Fruit fly (Drosophila melanogaster) whole organism, prepupa: ENCODE data around the gene bcd.

ENCODE experiments used
- CG10631 ChIP-seq: fragments of 200-800 bp; sonication (Bioruptor generic); optimal IDR thresholded peaks from 2 replicates; lab custom pipeline; 2016; ENCODE audit warnings: missing biosample characterization, missing genetic modification characterization
- CG10669 ChIP-seq: fragments of 200-800 bp; sonication (Bioruptor generic); optimal IDR thresholded peaks from 3 replicates; lab custom pipeline; 2018; ENCODE audit warnings: missing biosample characterization, mild to moderate bottlenecking, missing genetic modification characterization, moderate library complexity
- CG15336 ChIP-seq: fragments of 200-800 bp; sonication (Bioruptor generic); IDR thresholded peaks from 2 replicates; pipeline ENCODE4 v1.3.6; 2022; ENCODE audit warnings: missing biosample characterization, missing genetic modification characterization
- CG16779 ChIP-seq: fragments of 200-800 bp; sonication (Bioruptor generic); optimal IDR thresholded peaks from 3 replicates; lab custom pipeline; 2017; ENCODE audit warnings: missing biosample characterization, mild to moderate bottlenecking, missing genetic modification characterization
- CG3032 ChIP-seq: fragments of 200-800 bp; optimal IDR thresholded peaks from 2 replicates; lab custom pipeline; 2019; ENCODE audit warnings: missing biosample characterization, mild to moderate bottlenecking, missing genetic modification characterization, moderate library complexity
- CG32006 ChIP-seq: fragments of 200-800 bp; sonication (Bioruptor generic); optimal IDR thresholded peaks from 3 replicates; lab custom pipeline; 2017; ENCODE audit warnings: missing biosample characterization, mild to moderate bottlenecking, missing genetic modification characterization
- CG34406 ChIP-seq: fragments of 200-800 bp; sonication (Bioruptor generic); optimal IDR thresholded peaks from 3 replicates; lab custom pipeline; 2016; ENCODE audit warnings: missing biosample characterization, missing genetic modification characterization
- CG3919 ChIP-seq: fragments of 200-800 bp; sonication (Bioruptor generic); optimal IDR thresholded peaks from 3 replicates; lab custom pipeline; 2016; ENCODE audit warnings: missing biosample characterization, missing genetic modification characterization
- CG4318 ChIP-seq: fragments of 200-800 bp; sonication (Bioruptor generic); optimal IDR thresholded peaks from 3 replicates; lab custom pipeline; 2017; ENCODE audit warnings: missing biosample characterization, mild to moderate bottlenecking, missing genetic modification characterization
- CG6792 ChIP-seq: fragments of 200-800 bp; sonication (Bioruptor generic); optimal IDR thresholded peaks from 3 replicates; lab custom pipeline; 2016; ENCODE audit warnings: missing biosample characterization, missing genetic modification characterization
- CG6808 ChIP-seq: fragments of 200-800 bp; sonication (Bioruptor generic); optimal IDR thresholded peaks from 3 replicates; lab custom pipeline; 2017; ENCODE audit warnings: missing biosample characterization, missing genetic modification characterization, mild to moderate bottlenecking, moderate library complexity, missing genetic modification reagents
- CG7368 ChIP-seq: fragments of 200-800 bp; sonication (Bioruptor generic); optimal IDR thresholded peaks from 3 replicates; lab custom pipeline; 2016; ENCODE audit warnings: missing biosample characterization, missing genetic modification characterization
- CG8632 ChIP-seq: fragments of 200-800 bp; sonication (Bioruptor generic); optimal IDR thresholded peaks from 3 replicates; lab custom pipeline; 2016; ENCODE audit warnings: missing biosample characterization, missing genetic modification characterization
- Eip78C ChIP-seq: fragments of 200-800 bp; sonication (Bioruptor generic); peaks from one replicate; lab custom pipeline; 2016; ENCODE audit warnings: missing biosample characterization, missing genetic modification characterization
- Ets21C ChIP-seq: fragments of 200-800 bp; sonication (Bioruptor generic); optimal IDR thresholded peaks from 3 replicates; lab custom pipeline; 2016; ENCODE audit warnings: missing biosample characterization, missing genetic modification characterization
- Ets96B ChIP-seq: fragments of 200-800 bp; optimal IDR thresholded peaks from 2 replicates; lab custom pipeline; 2019; ENCODE audit warnings: missing biosample characterization, mild to moderate bottlenecking, missing genetic modification characterization, moderate library complexity
- Hr39 ChIP-seq: fragments of 200-800 bp; sonication (Bioruptor generic); optimal IDR thresholded peaks from 2 replicates; lab custom pipeline; 2016; ENCODE audit warnings: missing biosample characterization, missing genetic modification characterization
- Hr4 ChIP-seq: fragments of 200-800 bp; sonication (Bioruptor generic); optimal IDR thresholded peaks from 3 replicates; lab custom pipeline; 2016; ENCODE audit warnings: missing biosample characterization, missing genetic modification characterization
- Lpt ChIP-seq: fragments of 200-800 bp; sonication (Bioruptor generic); optimal IDR thresholded peaks from 3 replicates; lab custom pipeline; 2016; ENCODE audit warnings: missing biosample characterization, missing genetic modification characterization
- Sox15 ChIP-seq: fragments of 200-800 bp; sonication (Bioruptor generic); optimal IDR thresholded peaks from 3 replicates; lab custom pipeline; 2016; ENCODE audit warnings: missing biosample characterization, missing genetic modification characterization
- achi ChIP-seq: fragments of 200-800 bp; sonication (Bioruptor generic); optimal IDR thresholded peaks from 3 replicates; lab custom pipeline; 2016; ENCODE audit warnings: missing biosample characterization, missing genetic modification characterization
- cyc ChIP-seq: fragments of 200-800 bp; sonication (Bioruptor generic); optimal IDR thresholded peaks from 3 replicates; lab custom pipeline; 2016; ENCODE audit warnings: missing biosample characterization, missing genetic modification characterization
- dsx ChIP-seq: fragments of 200-800 bp; optimal IDR thresholded peaks from 3 replicates; lab custom pipeline; 2019; ENCODE audit warnings: missing biosample characterization, mild to moderate bottlenecking, missing genetic modification characterization, moderate library complexity; ENCODE audit not compliant: poor library complexity, severe bottlenecking
- eg ChIP-seq: fragments of 200-800 bp; sonication (Bioruptor generic); IDR thresholded peaks from 3 replicates; pipeline ENCODE4 v1.3.6; 2022; ENCODE audit warnings: missing biosample characterization, missing genetic modification characterization
- fkh ChIP-seq: fragments of 200-800 bp; sonication (Bioruptor generic); optimal IDR thresholded peaks from 3 replicates; lab custom pipeline; 2017; ENCODE audit warnings: missing biosample characterization, mild to moderate bottlenecking, missing genetic modification characterization, moderate library complexity
- lz ChIP-seq: fragments of 200-800 bp; sonication (Bioruptor generic); optimal IDR thresholded peaks from 3 replicates; lab custom pipeline; 2016; ENCODE audit warnings: missing biosample characterization, missing genetic modification characterization
- pdm3 ChIP-seq: fragments of 200-800 bp; sonication (Bioruptor generic); optimal IDR thresholded peaks from 3 replicates; lab custom pipeline; 2016; ENCODE audit warnings: missing biosample characterization, missing genetic modification characterization
- salr ChIP-seq, 2 experiments: fragments of 200-800 bp; sonication (Bioruptor generic); optimal IDR thresholded peaks; 3 replicates each; lab custom pipeline; 2016 to 2018; ENCODE audit warnings: missing biosample characterization in 2 of 2, missing genetic modification characterization in 2 of 2, mild to moderate bottlenecking in 1 of 2
- spab ChIP-seq: fragments of 200-800 bp; sonication (Bioruptor generic); optimal IDR thresholded peaks from 2 replicates; lab custom pipeline; 2017; ENCODE audit warnings: missing biosample characterization, mild to moderate bottlenecking, missing genetic modification characterization, missing genetic modification reagents
- ss ChIP-seq, 2 experiments: fragments of 200-800 bp; sonication (Bioruptor generic); optimal IDR thresholded peaks; 2 replicates in 1 of 2; 3 replicates in 1 of 2; lab custom pipeline; 2017 to 2018; ENCODE audit warnings: mild to moderate bottlenecking in 2 of 2, missing biosample characterization in 2 of 2, missing genetic modification characterization in 2 of 2, moderate library complexity in 1 of 2
- svp ChIP-seq: fragments of 200-800 bp; sonication (Bioruptor generic); peaks from one replicate; lab custom pipeline; 2016; ENCODE audit warnings: missing biosample characterization, missing genetic modification characterization
- topi ChIP-seq: fragments of 200-800 bp; sonication (Bioruptor generic); optimal IDR thresholded peaks from 3 replicates; lab custom pipeline; 2016; ENCODE audit warnings: missing biosample characterization, missing genetic modification characterization
- vri ChIP-seq: fragments of 200-800 bp; sonication (Bioruptor generic); optimal IDR thresholded peaks from 3 replicates; lab custom pipeline; 2016; ENCODE audit warnings: missing biosample characterization, mild to moderate bottlenecking, missing genetic modification characterization

bcd gene

DNA sequence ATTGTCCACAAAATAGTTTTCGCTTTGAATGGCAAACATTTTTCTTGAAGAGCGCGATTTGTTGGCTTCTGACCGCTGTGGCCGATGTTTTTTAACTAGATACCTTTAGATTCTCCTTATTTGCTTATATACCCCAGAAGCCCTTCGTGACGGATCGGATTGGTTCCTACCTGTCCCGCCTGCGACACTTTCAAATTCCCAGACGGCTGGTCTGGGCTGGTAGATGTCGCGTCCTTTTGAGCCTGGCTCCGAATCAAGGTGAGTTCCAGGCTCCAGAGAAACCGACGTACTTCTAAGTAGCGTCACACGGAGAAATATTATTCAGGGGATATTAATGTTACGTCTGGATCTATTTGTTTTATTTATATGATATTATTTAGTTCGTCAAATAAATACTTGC is 15.2 kb downstream of the bcd start, which contains the start of gene zen2:
zen2 (minus strand) TSS at position 101 of the 400 bp plus-strand sequence.
- no peak for TF ChIP-seq svp
- TF ChIP-seq Lpt (GFP tag; lab: Kevin White, UChicago) = no peak
- no peak for TF ChIP-seq salr (GFP tag; optimal IDR thresholded peaks at IDR 0.05; lab: Kevin White, UChicago)
- no peak for TF ChIP-seq dsx (GFP tag; lab: Kevin White, UChicago)
- no peak for TF ChIP-seq cyc (GFP tag; lab: Kevin White, UChicago)

DNA sequence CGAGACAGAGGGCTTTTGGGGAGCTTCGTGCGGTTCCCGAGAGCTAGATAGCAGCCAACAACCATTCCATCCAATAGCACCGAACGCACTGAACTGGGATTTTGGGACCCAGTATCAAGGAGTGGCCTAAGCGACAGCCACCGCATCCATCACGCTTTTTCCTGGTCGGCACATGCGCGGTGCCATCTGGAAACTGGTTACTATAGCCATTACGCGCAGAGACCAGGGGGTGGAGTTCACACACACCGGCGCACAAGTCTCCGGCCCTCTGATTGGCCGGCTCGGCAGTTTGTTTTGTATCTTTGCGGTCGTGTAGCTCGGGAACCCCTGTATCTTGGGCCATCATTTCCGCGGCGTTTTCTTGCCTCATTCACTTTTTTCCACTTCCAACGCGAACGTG is 17.3 kb downstream of the bcd start, which contains the start of gene pb:
pb (minus strand) TSS at position 81 of the 400 bp plus-strand sequence.
- 0 out of 3 replicates have a peak, but pooled peaks have one; percentile 12 for TF ChIP-seq eg
- no peak for TF ChIP-seq pdm3 (GFP tag; lab: Kevin White, UChicago)

DNA sequence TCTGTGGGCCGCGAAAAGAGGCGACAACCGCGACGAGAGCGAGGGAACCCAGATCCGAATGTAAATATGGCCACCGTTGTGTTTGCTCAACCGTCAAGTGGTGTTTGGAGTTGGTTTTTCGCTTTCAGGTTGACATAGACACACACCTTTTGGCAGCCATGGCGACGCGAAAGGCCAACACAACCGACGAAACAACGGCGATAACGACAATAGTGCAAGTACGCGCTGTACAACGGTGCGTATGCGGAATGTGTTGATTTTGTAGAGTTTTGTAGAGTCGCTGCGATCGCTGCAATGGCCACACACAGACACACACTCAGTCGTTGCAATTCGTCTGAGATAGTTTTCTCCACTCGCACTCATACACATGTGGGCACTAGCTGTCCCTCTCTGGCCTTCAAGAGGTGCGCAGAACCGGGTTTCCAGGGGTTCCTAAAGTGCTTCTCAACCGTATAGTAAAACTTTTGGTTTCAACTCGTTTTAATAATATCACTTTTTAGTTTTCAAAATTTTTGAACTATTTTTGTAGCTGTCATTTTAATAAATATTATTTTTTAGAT is 17.8 kb downstream of the bcd start:
- TF ChIP-seq fkh (GFP tag; lab: Kevin White, UChicago) (peak; percentile 28), CG16779 (tag; lab: Kevin White, UChicago) (no peak), CG15336 (GFP tag; lab: Robert Waterston, UW) (no peak), topi (GFP tag; lab: Kevin White, UChicago) (no peak), Sox15 (GFP tag; lab: Kevin White, UChicago) (no peak), CG4318 (GFP tag; lab: Kevin White, UChicago) (no peak), svp (peak; percentile 30), Eip78C (GFP tag; lab: Kevin White, UChicago) (peak; percentile 18), CG3032 (no peak), spab (GFP tag; lab: Kevin White, UChicago) (no peak)

DNA sequence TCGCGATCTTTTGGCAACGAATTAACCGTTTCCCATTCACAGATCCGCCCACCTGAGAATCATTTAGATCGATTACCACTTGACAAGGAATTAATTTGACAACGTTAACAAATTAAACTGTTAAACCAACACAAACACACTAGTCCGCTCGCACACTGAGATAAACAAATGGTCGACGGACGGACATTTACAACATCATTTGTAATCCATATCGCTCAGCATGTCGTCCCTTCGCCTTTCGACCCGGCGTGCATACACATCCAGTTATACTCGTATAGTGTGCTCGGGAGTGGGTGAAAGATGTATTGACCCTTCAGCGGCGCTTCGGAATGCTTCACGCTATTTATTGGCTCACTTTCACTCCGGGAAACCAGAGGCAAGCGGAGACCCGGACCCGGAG is 23.5 kb downstream of the bcd start:
- TF ChIP-seq CG10669 (GFP tag; lab: Kevin White, UChicago) = no peak
- no peak for TF ChIP-seq CG7368 (GFP tag; lab: Kevin White, UChicago)
- no peak for TF ChIP-seq Eip78C (GFP tag; lab: Kevin White, UChicago)
- TF ChIP-seq Ets96B (tag; lab: Kevin White, UChicago) = no peak

DNA sequence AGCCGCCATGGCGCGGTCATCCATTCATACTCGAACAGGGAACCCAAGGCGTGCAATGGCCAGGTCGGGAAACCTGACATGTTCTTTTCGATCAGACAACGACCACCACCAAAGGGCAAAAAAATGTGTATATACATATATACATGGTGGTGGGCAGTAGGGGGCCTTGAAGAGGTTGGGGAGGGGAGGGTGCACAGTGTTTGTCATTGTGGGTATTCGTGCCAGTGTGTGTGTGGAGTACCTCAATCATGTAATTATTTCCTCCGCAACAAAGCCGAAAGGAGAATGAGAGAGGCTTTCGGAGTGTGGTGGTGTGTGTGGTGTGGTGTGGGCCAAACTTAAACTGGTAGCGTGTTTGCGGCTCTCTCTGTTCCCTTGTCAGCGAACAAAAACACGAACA is 33.1 kb downstream of the bcd start:
- TF ChIP-seq ss (GFP tag; optimal IDR thresholded peaks at IDR 0.05; lab: Kevin White, UChicago) = peak in 1 of 2 experiments; percentile 62
- TF ChIP-seq dsx (GFP tag; lab: Kevin White, UChicago) = no peak
- no peak for TF ChIP-seq CG10669 (GFP tag; lab: Kevin White, UChicago)
- TF ChIP-seq, all 60 proteins: peak for 1

DNA sequence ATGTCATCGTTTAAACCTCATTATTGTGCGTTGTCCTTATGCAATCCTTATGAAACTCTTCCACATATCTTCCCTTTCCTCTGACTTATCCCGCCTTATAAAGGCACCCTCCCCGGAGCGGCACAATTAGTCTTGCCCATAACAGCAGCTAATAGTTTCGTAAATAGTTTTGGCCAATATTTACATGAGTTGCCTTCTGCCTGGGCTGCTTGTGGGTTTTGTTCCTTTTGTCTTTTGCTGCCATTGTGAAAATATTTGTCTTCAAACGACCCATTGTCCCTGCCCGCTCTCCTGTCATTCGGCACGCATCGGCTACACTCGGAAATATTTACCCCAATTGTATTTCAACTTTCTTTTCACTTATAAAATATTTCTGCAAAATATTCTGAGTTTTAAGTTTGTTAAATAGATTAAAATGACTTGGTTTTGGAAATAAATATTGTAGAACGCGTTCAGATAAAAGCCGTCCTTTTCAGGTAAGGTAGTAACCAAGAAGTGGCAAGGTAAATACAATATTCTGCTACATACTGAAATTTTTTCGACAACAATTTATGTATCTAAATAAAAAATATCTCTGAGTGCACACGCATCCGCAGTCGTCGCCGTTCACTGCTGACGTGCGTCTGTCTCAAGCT is 35.6 kb downstream of the bcd start:
- peak; percentile 12 for TF ChIP-seq achi (GFP tag; lab: Kevin White, UChicago)
- no peak for TF ChIP-seq CG6792 (GFP tag; lab: Kevin White, UChicago)
- no peak for TF ChIP-seq Hr39 (GFP tag; lab: Kevin White, UChicago)
- TF ChIP-seq fkh (GFP tag; lab: Kevin White, UChicago) = peak; percentile 37
- TF ChIP-seq svp = peak; percentile 58
- no peak for TF ChIP-seq CG4318 (GFP tag; lab: Kevin White, UChicago)
- no peak for TF ChIP-seq Ets21C (GFP tag; lab: Kevin White, UChicago)
- no peak for TF ChIP-seq CG8632 (GFP tag; lab: Kevin White, UChicago)
- TF ChIP-seq CG10669 (GFP tag; lab: Kevin White, UChicago) = peak; percentile 23
- no peak for TF ChIP-seq lz (GFP tag; lab: Kevin White, UChicago)
- no peak for TF ChIP-seq Ets96B (tag; lab: Kevin White, UChicago)
- peak; percentile 21 for TF ChIP-seq Hr4 (GFP tag; lab: Kevin White, UChicago)
- TF ChIP-seq vri = no peak
- peak; percentile 4 for TF ChIP-seq CG6808 (GFP tag; lab: Kevin White, UChicago)
- TF ChIP-seq CG32006 (GFP tag; lab: Kevin White, UChicago) = peak; percentile 37
- TF ChIP-seq CG10631 (GFP tag; lab: Kevin White, UChicago) = peak; percentile 16
- no peak for TF ChIP-seq CG34406 (GFP tag; lab: Kevin White, UChicago)
- TF ChIP-seq Eip78C (GFP tag; lab: Kevin White, UChicago) = peak; percentile 27
- peak; percentile 1 for TF ChIP-seq CG3919 (GFP tag; lab: Kevin White, UChicago)
- TF ChIP-seq Sox15 (GFP tag; lab: Kevin White, UChicago) = no peak
- TF ChIP-seq, all 60 proteins: peak for 10
